Fruit fly (Drosophila melanogaster): ENCODE results near the gene Septin2.

Gene Septin2

dm6 chr3R:20557415-20558105, 30.6 kb downstream of the Septin2 start, which contains the start of the genes DPCoAC and CG5180 (continued):
- peak; percentile 20 for TF ChIP-seq CG8319 (GFP tag; optimal IDR thresholded peaks at IDR 0.05)
- TF ChIP-seq CG3919 (GFP tag; optimal IDR thresholded peaks at IDR 0.05) = peak; percentile 66
- no peak for TF ChIP-seq spab (GFP tag; optimal IDR thresholded peaks at IDR 0.05)
- TF ChIP-seq CG6163 (GFP tag; IDR thresholded peaks at IDR 0.05) = peak; percentile 75
- peak; percentile 16 for TF ChIP-seq CG6854 (GFP tag; optimal IDR thresholded peaks at IDR 0.05)
- TF ChIP-seq achi (GFP tag; optimal IDR thresholded peaks at IDR 0.05) = peak; percentile 64
- TF ChIP-seq fd59A (GFP tag; optimal IDR thresholded peaks at IDR 0.05) = no peak
- peak; percentile 70 for TF ChIP-seq vri (GFP tag; optimal IDR thresholded peaks at IDR 0.05)
- TF ChIP-seq CG7368 (GFP tag; optimal IDR thresholded peaks at IDR 0.05) = peak; percentile 19
- peak; percentile 55 for TF ChIP-seq Ets21C (GFP tag; optimal IDR thresholded peaks at IDR 0.05)
- peak; percentile 79 for TF ChIP-seq svp (GFP tag)
- peak; percentile 47 for TF ChIP-seq CG1621 (tag; optimal IDR thresholded peaks at IDR 0.05)
- TF ChIP-seq CG9139 (GFP tag; optimal IDR thresholded peaks at IDR 0.05) = peak; percentile 36
- peak; percentile 15 for TF ChIP-seq lz (GFP tag; optimal IDR thresholded peaks at IDR 0.05)
- peak; percentile 40 for TF ChIP-seq CG6808 (GFP tag; optimal IDR thresholded peaks at IDR 0.05)
- TF ChIP-seq CG11902 (GFP tag; optimal IDR thresholded peaks at IDR 0.05) = peak; percentile 27
- TF ChIP-seq salr (GFP tag; optimal IDR thresholded peaks at IDR 0.05) = peak in 1 of 2 experiments; percentile 65
- peak; percentile 79 for TF ChIP-seq Eip78C (GFP tag)

dm6 chr3R:20557114-20557414, 31.1 kb downstream of the Septin2 start:
- TF ChIP-seq eg (GFP tag; IDR thresholded peaks at IDR 0.05) = no peak
- TF ChIP-seq CG31627 (GFP tag; optimal IDR thresholded peaks at IDR 0.05) = no peak
- peak; percentile 16 for TF ChIP-seq CG6276 (GFP tag; optimal IDR thresholded peaks at IDR 0.05)

DNA sequence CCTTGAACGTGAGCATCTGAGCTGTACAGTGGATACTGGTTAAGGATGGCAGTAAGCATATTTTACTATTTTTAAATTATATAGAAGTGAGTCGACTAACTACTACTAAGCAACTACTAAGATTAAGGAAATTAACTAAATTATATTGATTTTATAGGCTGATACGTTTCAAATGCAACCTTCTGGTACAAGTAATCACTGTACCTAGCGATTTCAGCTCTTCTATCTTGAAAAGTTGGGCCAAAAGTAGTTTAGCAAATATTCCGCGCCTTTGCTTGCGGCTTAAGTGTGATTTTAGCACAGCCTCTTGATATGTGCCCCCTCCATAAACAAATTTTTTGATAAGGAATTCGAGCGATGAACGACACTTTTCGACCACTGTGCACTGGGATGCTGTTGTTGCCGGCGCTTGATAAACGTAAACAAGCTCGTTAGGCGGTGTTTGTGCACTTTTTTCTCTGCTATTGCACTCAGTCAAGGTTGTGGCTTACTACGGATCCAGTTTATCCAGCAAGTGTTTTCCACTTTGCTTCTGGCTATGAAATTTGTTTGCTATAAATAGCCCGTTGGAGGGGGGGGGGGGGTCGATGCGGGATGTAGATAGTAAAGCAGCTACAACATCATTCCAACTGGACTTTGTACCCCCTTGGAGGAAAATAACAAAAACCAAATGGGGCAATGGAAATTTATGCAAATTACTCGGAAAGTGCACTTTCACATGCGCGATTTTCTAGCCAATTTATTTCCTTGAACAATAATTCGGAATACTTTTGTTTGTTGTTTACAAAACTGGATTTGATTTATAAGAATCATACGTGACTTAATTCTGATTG, 31.7 kb downstream of the Septin2 start:
- TF ChIP-seq net (GFP tag; optimal IDR thresholded peaks at IDR 0.05) (peak; percentile 54), esn (GFP tag; optimal IDR thresholded peaks at IDR 0.05) (peak; percentile 72), Smox (GFP tag; optimal IDR thresholded peaks at IDR 0.05) (peak; percentile 75), CG11902 (GFP tag; optimal IDR thresholded peaks at IDR 0.05) (peak; percentile 50), CG4318 (GFP tag; optimal IDR thresholded peaks at IDR 0.05) (peak; percentile 70), Blimp-1 (GFP tag; optimal IDR thresholded peaks at IDR 0.05) (no peak), Hr39 (GFP tag; optimal IDR thresholded peaks at IDR 0.05) (peak; percentile 74), ss (GFP tag; optimal IDR thresholded peaks at IDR 0.05) (peak; percentile 89), pdm3 (GFP tag; optimal IDR thresholded peaks at IDR 0.05) (peak; percentile 82), Ets21C (GFP tag; optimal IDR thresholded peaks at IDR 0.05) (peak; percentile 51), lz (GFP tag; optimal IDR thresholded peaks at IDR 0.05) (peak; percentile 65), CG1621 (tag; optimal IDR thresholded peaks at IDR 0.05) (peak; percentile 53), CG9139 (GFP tag; optimal IDR thresholded peaks at IDR 0.05) (peak; percentile 93), CG6854 (GFP tag; optimal IDR thresholded peaks at IDR 0.05) (peak; percentile 36), Sox102F (GFP tag; optimal IDR thresholded peaks at IDR 0.05) (peak; percentile 64), Sox14 (GFP tag; optimal IDR thresholded peaks at IDR 0.05) (peak; percentile 70), fd59A (GFP tag; optimal IDR thresholded peaks at IDR 0.05) (peak; percentile 65), CG6163 (GFP tag; IDR thresholded peaks at IDR 0.05) (peak; percentile 81), eg (GFP tag; IDR thresholded peaks at IDR 0.05) (peak; percentile 86), fd85E (GFP tag; optimal IDR thresholded peaks at IDR 0.05) (no peak), Hr38 (GFP tag; optimal IDR thresholded peaks at IDR 0.05) (no peak), CG6808 (GFP tag; optimal IDR thresholded peaks at IDR 0.05) (peak; percentile 88), acj6 (GFP tag; optimal IDR thresholded peaks at IDR 0.05) (peak; percentile 73), Ets96B (tag; optimal IDR thresholded peaks at IDR 0.05) (peak; percentile 52), Eip75B (GFP tag; optimal IDR thresholded peaks at IDR 0.05) (peak; percentile 65), CG8632 (GFP tag; optimal IDR thresholded peaks at IDR 0.05) (peak; percentile 52), Eip78C (GFP tag) (peak; percentile 89), CG8119 (GFP tag; IDR thresholded peaks at IDR 0.05) (peak; percentile 65), Hr4 (GFP tag; optimal IDR thresholded peaks at IDR 0.05) (peak; percentile 84), CG6792 (GFP tag; optimal IDR thresholded peaks at IDR 0.05) (peak; percentile 57), Lpt (GFP tag; optimal IDR thresholded peaks at IDR 0.05) (peak; percentile 55), achi (GFP tag; optimal IDR thresholded peaks at IDR 0.05) (peak; percentile 81), Eip93F (GFP tag; optimal IDR thresholded peaks at IDR 0.05) (no peak), CG8319 (GFP tag; optimal IDR thresholded peaks at IDR 0.05) (peak; percentile 61), svp (GFP tag) (peak; percentile 86), topi (GFP tag; optimal IDR thresholded peaks at IDR 0.05) (peak; percentile 56)
